Worm (Caenorhabditis elegans) whole organism, L4 larva: ENCODE data around the gene idpc-6.

ENCODE experiments used
- ceh-44 ChIP-seq: fragments of 200-800 bp; sonication (Bioruptor generic); IDR thresholded peaks from 2 replicates; pipeline ENCODE4 v1.3.6; 2022; ENCODE audit warnings: missing genetic modification reagents, missing genetic modification characterization, missing compliant biosample characterization
- mdl-1 ChIP-seq, 2 experiments: fragments of 150-350 bp in 1 of 2; sonication (generic microtip) in 1 of 2; optimal IDR thresholded peaks; 2 replicates each; lab custom pipeline; 2014 to 2017; ENCODE audit warnings: missing biosample characterization in 2 of 2, missing genetic modification characterization in 2 of 2
- nhr-10 ChIP-seq: fragments of 150-350 bp; optimal IDR thresholded peaks from 2 replicates; lab custom pipeline; 2014; ENCODE audit warnings: missing biosample characterization, missing genetic modification characterization
- nhr-237 ChIP-seq: sonication (generic microtip); optimal IDR thresholded peaks from 2 replicates; lab custom pipeline; 2017; ENCODE audit warnings: missing biosample characterization, missing genetic modification characterization

DNA sequence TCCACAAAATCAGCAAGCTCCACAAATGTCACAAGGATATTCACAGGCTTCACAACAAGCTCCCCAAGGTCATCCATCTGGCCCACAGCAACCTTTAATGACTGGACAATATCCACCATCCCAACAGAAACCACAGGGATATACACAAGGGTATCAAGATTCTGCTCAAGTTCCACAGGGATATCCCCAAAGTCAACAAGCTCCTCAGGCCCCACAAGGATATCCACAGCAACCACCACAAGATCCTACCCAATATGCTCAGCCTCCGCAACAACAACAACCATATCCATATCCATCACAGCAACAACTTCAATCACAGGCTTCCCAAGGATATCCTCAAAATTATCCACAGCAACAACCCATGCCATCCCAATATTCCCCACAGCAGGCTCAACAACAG, 3.3 kb upstream of the idpc-6 start:
- TF ChIP-seq mdl-1 (tag; optimal IDR thresholded peaks at IDR 0.05; lab: Kevin White, UChicago), result no peak
- no peak for TF ChIP-seq nhr-10 (tag; lab: Kevin White, UChicago)
- TF ChIP-seq ceh-44 (GFP tag; lab: Robert Waterston, UW), result no peak
- no peak for TF ChIP-seq nhr-237 (tag; lab: Kevin White, UChicago)
